Fruit fly (Drosophila melanogaster) whole organism, embryonic: ENCODE results near the gene TwdlE.

ENCODE experiments used
- Adf1 ChIP-seq: fragments of 200-800 bp; sonication (Bioruptor generic); IDR thresholded peaks from 2 replicates; pipeline ENCODE4 v1.3.6; 2022; ENCODE audit warnings: missing biosample characterization, missing genetic modification characterization
- CG10654 ChIP-seq: fragments of 200-800 bp; sonication (Bioruptor generic); optimal IDR thresholded peaks from 2 replicates; lab custom pipeline; 2016; ENCODE audit warnings: missing biosample characterization, missing genetic modification characterization
- CG12659 ChIP-seq: fragments of 200-800 bp; sonication (Bioruptor generic); optimal IDR thresholded peaks from 3 replicates; lab custom pipeline; 2017; ENCODE audit warnings: mild to moderate bottlenecking, missing biosample characterization, missing genetic modification reagents, missing genetic modification characterization
- CG15269 ChIP-seq: fragments of 200-800 bp; sonication (Bioruptor generic); optimal IDR thresholded peaks from 2 replicates; lab custom pipeline; 2018; ENCODE audit warnings: missing biosample characterization, mild to moderate bottlenecking, missing genetic modification characterization, moderate library complexity
- CG1529 ChIP-seq: fragments of 200-800 bp; sonication (Bioruptor generic); optimal IDR thresholded peaks from 3 replicates; lab custom pipeline; 2018; ENCODE audit warnings: missing biosample characterization, missing genetic modification characterization
- CG15514 ChIP-seq: fragments of 200-800 bp; sonication (Bioruptor generic); optimal IDR thresholded peaks from 3 replicates; lab custom pipeline; 2017; ENCODE audit warnings: missing biosample characterization, missing genetic modification characterization, mild to moderate bottlenecking, moderate library complexity, missing genetic modification reagents
- CG1647 ChIP-seq: fragments of 200-800 bp; sonication (Bioruptor generic); optimal IDR thresholded peaks from 3 replicates; lab custom pipeline; 2016; ENCODE audit warnings: missing biosample characterization, missing genetic modification characterization
- CG17361 ChIP-seq: fragments of 200-800 bp; sonication (Bioruptor generic); IDR thresholded peaks from 3 replicates; pipeline ENCODE4 v1.3.6; 2022; ENCODE audit warnings: missing biosample characterization, missing genetic modification characterization
- CG18764 ChIP-seq: fragments of 200-800 bp; sonication (Bioruptor generic); optimal IDR thresholded peaks from 3 replicates; lab custom pipeline; 2016; ENCODE audit warnings: missing biosample characterization, missing genetic modification characterization
- CG31388 ChIP-seq: fragments of 200-800 bp; sonication (Bioruptor generic); optimal IDR thresholded peaks from 2 replicates; lab custom pipeline; 2016; ENCODE audit warnings: missing biosample characterization, missing genetic modification characterization
- CG33213 ChIP-seq: fragments of 200-800 bp; sonication (Bioruptor generic); optimal IDR thresholded peaks from 3 replicates; lab custom pipeline; 2016; ENCODE audit warnings: missing biosample characterization, missing genetic modification characterization
- CG33557 ChIP-seq: fragments of 200-800 bp; sonication (Bioruptor generic); optimal IDR thresholded peaks from 2 replicates; lab custom pipeline; 2019; ENCODE audit warnings: missing biosample characterization, mild to moderate bottlenecking, missing genetic modification characterization, moderate library complexity
- CG34224 ChIP-seq: fragments of 200-800 bp; sonication (Bioruptor generic); IDR thresholded peaks from 3 replicates; pipeline ENCODE4 v1.3.6; 2022; ENCODE audit warnings: missing biosample characterization, missing genetic modification characterization; ENCODE audit not compliant: partially characterized antibody
- CG4282 ChIP-seq: fragments of 200-800 bp; sonication (Bioruptor generic); optimal IDR thresholded peaks from 2 replicates; lab custom pipeline; 2016; ENCODE audit warnings: missing biosample characterization, missing genetic modification characterization
- CG4424 ChIP-seq: fragments of 200-800 bp; sonication (Bioruptor generic); optimal IDR thresholded peaks from 3 replicates; lab custom pipeline; 2016; ENCODE audit warnings: missing biosample characterization, missing genetic modification characterization
- CG4617 ChIP-seq: fragments of 200-800 bp; sonication (Bioruptor generic); optimal IDR thresholded peaks from 3 replicates; lab custom pipeline; 2016; ENCODE audit warnings: missing biosample characterization, missing genetic modification characterization, borderline replicate concordance
- CG4820 ChIP-seq: fragments of 200-800 bp; sonication (Bioruptor generic); optimal IDR thresholded peaks from 3 replicates; lab custom pipeline; 2016; ENCODE audit warnings: missing biosample characterization, missing genetic modification characterization
- CG7963 ChIP-seq: fragments of 200-800 bp; sonication (Bioruptor generic); IDR thresholded peaks from 3 replicates; pipeline ENCODE4 v1.3.6; 2022; ENCODE audit warnings: missing biosample characterization, missing genetic modification characterization; ENCODE audit not compliant: partially characterized antibody
- CG8281 ChIP-seq: fragments of 200-800 bp; sonication (Bioruptor generic); optimal IDR thresholded peaks from 2 replicates; lab custom pipeline; 2018; ENCODE audit warnings: missing biosample characterization, mild to moderate bottlenecking, missing genetic modification characterization, moderate library complexity
- CG8290 ChIP-seq, 3 experiments: fragments of 200-800 bp; sonication (Bioruptor generic); optimal IDR thresholded peaks; 2 replicates each; lab custom pipeline; 2016 to 2019; ENCODE audit warnings: missing biosample characterization in 3 of 3, missing genetic modification characterization in 3 of 3, mild to moderate bottlenecking in 2 of 3, moderate library complexity in 1 of 3
- CG9609 ChIP-seq: fragments of 200-800 bp; sonication (Bioruptor generic); optimal IDR thresholded peaks from 3 replicates; lab custom pipeline; 2016; ENCODE audit warnings: missing biosample characterization, missing genetic modification characterization
- Camta ChIP-seq: fragments of 200-800 bp; sonication (Bioruptor generic); optimal IDR thresholded peaks from 2 replicates; lab custom pipeline; 2016; ENCODE audit warnings: missing biosample characterization, missing genetic modification characterization
- D ChIP-seq, 2 experiments: fragments of 200-800 bp in 1 of 2; fragments of >200 bp in 1 of 2; sonication (Bioruptor generic) in 1 of 2; optimal IDR thresholded peaks; 2 replicates in 1 of 2; 3 replicates in 1 of 2; lab custom pipeline; 2017; ENCODE audit warnings: mild to moderate bottlenecking in 1 of 2, missing biosample characterization in 1 of 2, missing genetic modification characterization in 1 of 2, missing genetic modification reagents in 1 of 2
- Dp ChIP-seq: fragments of 200-800 bp; sonication (Bioruptor generic); optimal IDR thresholded peaks from 2 replicates; lab custom pipeline; 2018; ENCODE audit warnings: missing biosample characterization, mild to moderate bottlenecking, missing genetic modification characterization, moderate library complexity
- H2.0 ChIP-seq: fragments of 200-800 bp; sonication (Bioruptor generic); IDR thresholded peaks from 2 replicates; pipeline ENCODE4 v1.3.6; 2022; ENCODE audit warnings: missing biosample characterization, missing genetic modification characterization
- HLH3B ChIP-seq: fragments of 200-800 bp; sonication (Bioruptor generic); IDR thresholded peaks from 2 replicates; pipeline ENCODE4 v1.3.6; 2022; ENCODE audit warnings: missing biosample characterization, missing genetic modification characterization
- Hey ChIP-seq: fragments of 200-800 bp; sonication (Bioruptor generic); optimal IDR thresholded peaks from 3 replicates; lab custom pipeline; 2018; ENCODE audit warnings: missing biosample characterization, mild to moderate bottlenecking, missing genetic modification characterization
- Hr78 ChIP-seq, 2 experiments: fragments of 200-800 bp in 1 of 2; fragments of >200 bp in 1 of 2; sonication (Bioruptor generic) in 1 of 2; optimal IDR thresholded peaks; 2 replicates each; lab custom pipeline; 2017 to 2019; ENCODE audit warnings: missing biosample characterization in 2 of 2, missing genetic modification characterization in 2 of 2, mild to moderate bottlenecking in 1 of 2, moderate library complexity in 1 of 2
- MESR4 ChIP-seq: fragments of 200-800 bp; sonication (Bioruptor generic); optimal IDR thresholded peaks from 2 replicates; lab custom pipeline; 2018; ENCODE audit warnings: missing biosample characterization, mild to moderate bottlenecking, missing genetic modification characterization, moderate library complexity
- Max ChIP-seq: fragments of 200-800 bp; sonication (Bioruptor generic); optimal IDR thresholded peaks from 2 replicates; lab custom pipeline; 2016; ENCODE audit warnings: missing biosample characterization, mild to moderate bottlenecking, missing genetic modification characterization
- Mrtf ChIP-seq: fragments of 200-800 bp; sonication (Bioruptor generic); IDR thresholded peaks from 3 replicates; pipeline ENCODE4 v1.3.6; 2022; ENCODE audit warnings: missing biosample characterization, missing genetic modification characterization
- Nf-YA ChIP-seq: fragments of 200-800 bp; sonication (Bioruptor generic); IDR thresholded peaks from 2 replicates; pipeline ENCODE4 v1.3.6; 2022; ENCODE audit warnings: missing biosample characterization, missing genetic modification characterization
- Rx ChIP-seq: fragments of 200-800 bp; sonication (Bioruptor generic); IDR thresholded peaks from 2 replicates; pipeline ENCODE4 v1.3.6; 2022; ENCODE audit warnings: missing biosample characterization, missing genetic modification characterization
- Vsx1 ChIP-seq: fragments of 200-800 bp; sonication (Bioruptor generic); optimal IDR thresholded peaks from 2 replicates; lab custom pipeline; 2017; ENCODE audit warnings: missing biosample characterization, mild to moderate bottlenecking, missing genetic modification characterization, missing genetic modification reagents
- az2 ChIP-seq: fragments of 200-800 bp; sonication (Bioruptor generic); optimal IDR thresholded peaks from 3 replicates; lab custom pipeline; 2016; ENCODE audit warnings: missing biosample characterization, missing genetic modification characterization
- cg ChIP-seq: fragments of 200-800 bp; sonication (Bioruptor generic); optimal IDR thresholded peaks from 3 replicates; lab custom pipeline; 2019; ENCODE audit warnings: missing biosample characterization, mild to moderate bottlenecking, missing genetic modification characterization, moderate library complexity
- chinmo ChIP-seq: fragments of 200-800 bp; sonication (Bioruptor generic); IDR thresholded peaks from 4 replicates; pipeline ENCODE4 v1.3.6; 2022; ENCODE audit warnings: missing biosample characterization, missing genetic modification characterization; ENCODE audit not compliant: partially characterized antibody
- da ChIP-seq: fragments of 200-800 bp; sonication (Bioruptor generic); optimal IDR thresholded peaks from 2 replicates; lab custom pipeline; 2016; ENCODE audit warnings: missing biosample characterization, missing genetic modification characterization
- dati ChIP-seq: fragments of 200-800 bp; sonication (Bioruptor generic); IDR thresholded peaks from 2 replicates; pipeline ENCODE4 v1.3.6; 2022; ENCODE audit warnings: missing biosample characterization, missing genetic modification characterization
- gsb ChIP-seq: fragments of 200-800 bp; sonication (Bioruptor generic); IDR thresholded peaks from 2 replicates; pipeline ENCODE4 v1.3.6; 2022; ENCODE audit warnings: missing biosample characterization, missing genetic modification characterization
- jing ChIP-seq: fragments of 200-800 bp; sonication (Bioruptor generic); optimal IDR thresholded peaks from 2 replicates; lab custom pipeline; 2018; ENCODE audit warnings: missing biosample characterization, mild to moderate bottlenecking, missing genetic modification characterization
- kay ChIP-seq: fragments of 200-800 bp; sonication (Bioruptor generic); optimal IDR thresholded peaks from 2 replicates; lab custom pipeline; 2016; ENCODE audit warnings: missing biosample characterization, missing genetic modification characterization
- nerfin-1 ChIP-seq: fragments of 200-800 bp; sonication (Bioruptor generic); optimal IDR thresholded peaks from 3 replicates; lab custom pipeline; 2019; ENCODE audit warnings: missing biosample characterization, mild to moderate bottlenecking, missing genetic modification characterization, moderate library complexity
- slbo ChIP-seq: fragments of 200-800 bp; sonication (Bioruptor generic); IDR thresholded peaks from 2 replicates; pipeline ENCODE4 v1.3.6; 2022; ENCODE audit warnings: missing biosample characterization, missing genetic modification characterization
- sob ChIP-seq: fragments of 200-800 bp; sonication (Bioruptor generic); IDR thresholded peaks from 2 replicates; pipeline ENCODE4 v1.3.6; 2022; ENCODE audit warnings: missing biosample characterization, missing genetic modification characterization
- tll ChIP-seq, 2 experiments: fragments of 200-800 bp in 1 of 2; fragments of >200 bp in 1 of 2; sonication (Bioruptor generic) in 1 of 2; optimal IDR thresholded peaks; 2 replicates each; lab custom pipeline; 2017 to 2019; ENCODE audit warnings: missing biosample characterization in 2 of 2, missing genetic modification characterization in 2 of 2, mild to moderate bottlenecking in 1 of 2, moderate library complexity in 1 of 2
- tx ChIP-seq: fragments of 200-800 bp; sonication (Bioruptor generic); optimal IDR thresholded peaks from 2 replicates; lab custom pipeline; 2016; ENCODE audit warnings: missing biosample characterization, missing genetic modification characterization
- vfl ChIP-seq: fragments of 200-800 bp; sonication (Bioruptor generic); optimal IDR thresholded peaks from 2 replicates; lab custom pipeline; 2016; ENCODE audit warnings: missing biosample characterization, missing genetic modification characterization
- z ChIP-seq: fragments of 200-800 bp; sonication (Bioruptor generic); IDR thresholded peaks from 3 replicates; pipeline ENCODE4 v1.3.6; 2022; ENCODE audit warnings: missing biosample characterization, missing genetic modification characterization
- zfh2 ChIP-seq: fragments of 200-800 bp; sonication (Bioruptor generic); optimal IDR thresholded peaks from 2 replicates; lab custom pipeline; 2016; ENCODE audit warnings: missing biosample characterization, missing genetic modification characterization

TwdlE gene

dm6 chr2L:7813357-7813756, 47.3 kb downstream of the TwdlE start (continued):
- peak; percentile 64; the same call in 1 of the 3 replicates for TF ChIP-seq z (GFP tag; lab: Robert Waterston, UW)
- no peak for TF ChIP-seq CG8290 (GFP tag; optimal IDR thresholded peaks at IDR 0.05; lab: Kevin White, UChicago)
- peak in 1 of 2 experiments; percentile 85 for TF ChIP-seq CG8290 (tag; optimal IDR thresholded peaks at IDR 0.05; lab: Kevin White, UChicago)
- TF ChIP-seq CG33213 (GFP tag; lab: Kevin White, UChicago): peak; percentile 69
- TF ChIP-seq slbo: no peak
- TF ChIP-seq CG8281 (tag; lab: Kevin White, UChicago): peak; percentile 42
- TF ChIP-seq Camta (GFP tag; lab: Kevin White, UChicago): peak; percentile 51
- TF ChIP-seq nerfin-1: peak; percentile 45
- no peak for TF ChIP-seq D (optimal IDR thresholded peaks at IDR 0.05; lab: Kevin White, UChicago)
- TF ChIP-seq D (GFP tag; optimal IDR thresholded peaks at IDR 0.05; lab: Kevin White, UChicago): no peak
- TF ChIP-seq CG4617: no peak
- TF ChIP-seq Nf-YA: 0 out of 2 replicates have a peak, but pooled peaks have one; percentile 20
- TF ChIP-seq gsb (GFP tag; lab: Robert Waterston, UW): peak; percentile 21; the same call in 1 of the 2 replicates
- TF ChIP-seq CG4820: no peak
- TF ChIP-seq Hr78 (GFP tag; optimal IDR thresholded peaks at IDR 0.05; lab: Kevin White, UChicago): no peak
- peak; percentile 73; the same call in 1 of the 2 replicates for TF ChIP-seq sob (GFP tag; lab: Robert Waterston, UW)
- TF ChIP-seq CG1647: peak; percentile 29
- TF ChIP-seq Hey (tag; lab: Kevin White, UChicago): no peak
- TF ChIP-seq tll (GFP tag; optimal IDR thresholded peaks at IDR 0.05; lab: Kevin White, UChicago): no peak
- TF ChIP-seq kay: peak; percentile 51
- peak; percentile 1 for TF ChIP-seq CG4282 (GFP tag; lab: Kevin White, UChicago)
- peak; percentile 7 for TF ChIP-seq Vsx1 (GFP tag; lab: Kevin White, UChicago)
- TF ChIP-seq H2.0 (GFP tag; lab: Robert Waterston, UW): no peak
- TF ChIP-seq zfh2 (GFP tag; lab: Kevin White, UChicago): no peak
- peak; percentile 39 for TF ChIP-seq CG18764 (GFP tag; lab: Kevin White, UChicago)
- TF ChIP-seq Dp: no peak
- no peak for TF ChIP-seq Adf1 (GFP tag; lab: Robert Waterston, UW)
- TF ChIP-seq CG10654 (GFP tag; lab: Kevin White, UChicago): peak; percentile 38
- TF ChIP-seq CG15514: peak; percentile 53
- TF ChIP-seq CG34224 (GFP tag; lab: Robert Waterston, UW): no peak
- TF ChIP-seq jing (GFP tag; lab: Kevin White, UChicago): no peak
- TF ChIP-seq CG17361: peak; percentile 34; the same call in 2 of the 3 replicates
- no peak for TF ChIP-seq CG1529
- TF ChIP-seq Rx (GFP tag; lab: Robert Waterston, UW): no peak
- no peak for TF ChIP-seq CG7963
- no peak for TF ChIP-seq vfl (GFP tag; lab: Kevin White, UChicago)
- peak; percentile 60 for TF ChIP-seq Max
- TF ChIP-seq cg (GFP tag; lab: Kevin White, UChicago): peak; percentile 65
- no peak for TF ChIP-seq az2
- no peak for TF ChIP-seq CG15269
- no peak for TF ChIP-seq CG4424 (GFP tag; lab: Kevin White, UChicago)
- TF ChIP-seq tx (GFP tag; lab: Kevin White, UChicago): no peak
- no peak; the same call in 1 of the 2 replicates for TF ChIP-seq HLH3B (GFP tag; lab: Robert Waterston, UW)
- TF ChIP-seq CG31388 (GFP tag; lab: Kevin White, UChicago): no peak
- no peak for TF ChIP-seq MESR4 (GFP tag; lab: Kevin White, UChicago)
- no peak for TF ChIP-seq chinmo (GFP tag; lab: Robert Waterston, UW)
- TF ChIP-seq CG12659: peak; percentile 35
- no peak for TF ChIP-seq CG33557 (GFP tag; lab: Kevin White, UChicago)
- no peak for TF ChIP-seq da (GFP tag; lab: Kevin White, UChicago)
- no peak for TF ChIP-seq Mrtf (GFP tag; lab: Robert Waterston, UW)
- TF ChIP-seq CG9609 (GFP tag; lab: Kevin White, UChicago): no peak
- no peak for TF ChIP-seq dati
